Worm (Caenorhabditis elegans) whole organism, midembryonic: ENCODE data around the gene Y43F8B.19.

ENCODE experiments used
- T22C8.4 ChIP-seq: fragments of 200-800 bp; sonication (Bioruptor generic); IDR thresholded peaks from 2 replicates; pipeline ENCODE4 v1.3.6; 2022; ENCODE audit warnings: missing genetic modification characterization, missing compliant biosample characterization
- cog-1 ChIP-seq: sonication (generic microtip); optimal IDR thresholded peaks from 2 replicates; lab custom pipeline; 2016; ENCODE audit warnings: missing genetic modification characterization, missing compliant biosample characterization
- flt-1 ChIP-seq: fragments of 200-800 bp; sonication (Bioruptor generic); IDR thresholded peaks from 2 replicates; pipeline ENCODE4 v1.3.6; 2022; ENCODE audit warnings: missing genetic modification characterization, missing compliant biosample characterization
- klf-2 ChIP-seq: fragments of 200-800 bp; sonication (Bioruptor generic); conservative IDR thresholded peaks from 2 replicates; pipeline ENCODE4 v1.3.6; 2022; ENCODE audit warnings: missing genetic modification reagents, missing genetic modification characterization, missing compliant biosample characterization
- med-1 ChIP-seq: sonication (generic microtip); optimal IDR thresholded peaks from 2 replicates; lab custom pipeline; 2017; ENCODE audit warnings: missing genetic modification characterization, mild to moderate bottlenecking, missing compliant biosample characterization, antibody characterized with exemption, missing genetic modification reagents; ENCODE audit not compliant: insufficient read depth
- ref-1 ChIP-seq: fragments of 200-800 bp; sonication (Bioruptor generic); conservative IDR thresholded peaks from 2 replicates; pipeline ENCODE4 v1.3.6; 2022; ENCODE audit warnings: missing genetic modification reagents, missing genetic modification characterization, missing compliant biosample characterization
- tab-1 ChIP-seq: fragments of 200-800 bp; sonication (Bioruptor generic); IDR thresholded peaks from 2 replicates; pipeline ENCODE4 v1.3.6; 2022; ENCODE audit warnings: missing genetic modification characterization, missing compliant biosample characterization
- ztf-29 ChIP-seq: fragments of 200-800 bp; sonication (Bioruptor generic); IDR thresholded peaks from 2 replicates; pipeline ENCODE4 v1.3.6; 2022; ENCODE audit warnings: missing genetic modification reagents, missing genetic modification characterization, missing compliant biosample characterization

DNA sequence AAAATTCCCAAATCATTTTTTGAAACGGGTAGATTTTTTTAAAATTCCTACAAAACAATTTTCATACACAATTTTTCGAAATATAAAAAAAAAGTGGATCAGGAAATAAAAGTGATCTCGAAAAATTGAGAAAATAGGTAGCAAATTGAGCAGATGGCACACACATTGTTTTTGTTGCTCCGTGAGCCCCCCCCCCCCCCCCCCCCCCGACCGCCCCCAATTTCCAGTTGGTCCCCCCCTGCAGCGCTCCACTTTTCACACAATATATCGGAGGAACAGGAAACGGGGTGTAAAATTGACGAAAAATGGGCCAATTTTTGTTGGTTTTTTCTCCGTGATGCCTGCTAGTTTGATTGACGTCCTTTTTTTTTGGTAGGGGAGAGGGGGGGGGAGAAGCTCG, 28.8 kb upstream of the Y43F8B.19 start:
- TF ChIP-seq T22C8.4 (GFP tag; lab: Robert Waterston, UW) (no peak), cog-1 (no peak), klf-2 (no peak), flt-1 (GFP tag; lab: Robert Waterston, UW) (no peak), ztf-29 (no peak), med-1 (GFP tag; lab: Kevin White, UChicago) (no peak), tab-1 (GFP tag; lab: Robert Waterston, UW) (no peak), ref-1 (no peak)
